Fruit fly (Drosophila melanogaster) whole organism: ENCODE data around the gene S6kII.

Source experiments
- CG8478 ChIP-seq: fragments of >200 bp; optimal IDR thresholded peaks from 2 replicates; lab custom pipeline; 2018; ENCODE audit warnings: inconsistent platforms
- Dll ChIP-seq: fragments of >200 bp; optimal IDR thresholded peaks from 2 replicates; lab custom pipeline; 2017
- EcR ChIP-seq, 2 experiments: fragments of >200 bp; optimal IDR thresholded peaks; 2 replicates each; lab custom pipeline; 2017; ENCODE audit warnings: missing biosample characterization in 2 of 2, missing genetic modification characterization in 2 of 2, missing genetic modification reagents in 2 of 2
- pan ChIP-seq: fragments of >200 bp; optimal IDR thresholded peaks from 2 replicates; lab custom pipeline; 2017
- psq ChIP-seq: fragments of >200 bp; optimal IDR thresholded peaks from 2 replicates; lab custom pipeline; 2017
- usp ChIP-seq: fragments of >200 bp; optimal IDR thresholded peaks from 2 replicates; lab custom pipeline; 2017; ENCODE audit warnings: missing biosample characterization, missing genetic modification characterization, mixed read lengths

S6kII gene

DNA sequence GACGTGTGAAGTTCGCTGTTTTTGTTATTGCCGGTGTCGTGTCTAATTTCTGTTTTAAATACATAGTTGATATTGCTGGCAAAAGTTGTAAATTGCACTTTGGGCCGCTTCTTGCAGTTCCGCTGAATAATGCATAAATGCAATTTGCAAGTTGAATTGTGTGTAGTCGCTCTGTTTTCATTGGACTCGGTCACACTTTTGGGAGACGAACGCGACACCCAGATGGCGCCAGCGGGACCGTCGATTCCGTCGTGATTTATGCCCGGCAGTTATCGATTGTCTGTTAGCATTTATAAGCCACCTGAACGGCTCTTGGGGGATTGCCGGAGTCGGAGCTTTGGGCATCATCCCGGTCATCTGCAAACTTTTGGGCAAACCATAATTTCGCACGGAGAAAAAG lies 53.1 kb downstream of the S6kII start:
- TF ChIP-seq CG8478 (lab: Kevin White, UChicago) (no peak), EcR (GFP tag; optimal IDR thresholded peaks at IDR 0.05; lab: Kevin White, UChicago) (no peak), usp (no peak), psq (lab: Kevin White, UChicago) (no peak), Dll (lab: Kevin White, UChicago) (no peak), pan (lab: Kevin White, UChicago) (no peak)
